Fruit fly (Drosophila melanogaster) whole organism, prepupa: ENCODE data around the gene CG7362.

Experiments used
- CG16779 ChIP-seq: fragments of 200-800 bp; sonication (Bioruptor generic); optimal IDR thresholded peaks from 3 replicates; lab custom pipeline; 2017; ENCODE audit warnings: missing biosample characterization, mild to moderate bottlenecking, missing genetic modification characterization
- CG7368 ChIP-seq: fragments of 200-800 bp; sonication (Bioruptor generic); optimal IDR thresholded peaks from 3 replicates; lab custom pipeline; 2016; ENCODE audit warnings: missing biosample characterization, missing genetic modification characterization
- CG8319 ChIP-seq: fragments of 200-800 bp; sonication (Bioruptor generic); optimal IDR thresholded peaks from 3 replicates; lab custom pipeline; 2016; ENCODE audit warnings: missing biosample characterization, missing genetic modification characterization
- Gug ChIP-seq: fragments of 200-800 bp; sonication (Bioruptor generic); IDR thresholded peaks from 2 replicates; pipeline ENCODE4 v1.3.6; 2022; ENCODE audit warnings: missing biosample characterization, missing genetic modification characterization
- Hr38 ChIP-seq: sonication (Bioruptor generic); optimal IDR thresholded peaks from 2 replicates; lab custom pipeline; 2016; ENCODE audit warnings: missing biosample characterization, missing genetic modification characterization
- Smox ChIP-seq: fragments of 200-800 bp; sonication (Bioruptor generic); optimal IDR thresholded peaks from 3 replicates; lab custom pipeline; 2016; ENCODE audit warnings: missing biosample characterization, missing genetic modification characterization
- lz ChIP-seq: fragments of 200-800 bp; sonication (Bioruptor generic); optimal IDR thresholded peaks from 3 replicates; lab custom pipeline; 2016; ENCODE audit warnings: missing biosample characterization, missing genetic modification characterization
- pdm3 ChIP-seq: fragments of 200-800 bp; sonication (Bioruptor generic); optimal IDR thresholded peaks from 3 replicates; lab custom pipeline; 2016; ENCODE audit warnings: missing biosample characterization, missing genetic modification characterization

dm6 chr3R:14763487-14763886, 9.2 kb upstream of the CG7362 start:
- no peak for TF ChIP-seq pdm3 (GFP tag; lab: Kevin White, UChicago)
- TF ChIP-seq Smox (GFP tag; lab: Kevin White, UChicago) = no peak
- TF ChIP-seq Gug (GFP tag; lab: Robert Waterston, UW) = no peak
- no peak for TF ChIP-seq lz (GFP tag; lab: Kevin White, UChicago)
- no peak for TF ChIP-seq CG8319 (GFP tag; lab: Kevin White, UChicago)
- TF ChIP-seq CG16779 (tag; lab: Kevin White, UChicago) = no peak
- no peak for TF ChIP-seq Hr38 (GFP tag; lab: Kevin White, UChicago)
- no peak for TF ChIP-seq CG7368 (GFP tag; lab: Kevin White, UChicago)
